Fruit fly (Drosophila melanogaster) whole organism, embryonic: Measurements from ENCODE around the gene Max.

ENCODE experiments used
- CG10209 ChIP-seq: fragments of 200-800 bp; sonication (Bioruptor generic); optimal IDR thresholded peaks from 3 replicates; lab custom pipeline; 2017; ENCODE audit warnings: missing biosample characterization, mild to moderate bottlenecking, missing genetic modification characterization, missing genetic modification reagents
- CG12299 ChIP-seq: fragments of 200-800 bp; sonication (Bioruptor generic); optimal IDR thresholded peaks from 2 replicates; lab custom pipeline; 2018; ENCODE audit warnings: missing biosample characterization, mild to moderate bottlenecking, missing genetic modification characterization
- CG12659 ChIP-seq: fragments of 200-800 bp; sonication (Bioruptor generic); optimal IDR thresholded peaks from 3 replicates; lab custom pipeline; 2017; ENCODE audit warnings: mild to moderate bottlenecking, missing biosample characterization, missing genetic modification reagents, missing genetic modification characterization
- CG16815 ChIP-seq: fragments of 200-800 bp; sonication (Bioruptor generic); optimal IDR thresholded peaks from 3 replicates; lab custom pipeline; 2017; ENCODE audit warnings: missing biosample characterization, mild to moderate bottlenecking, missing genetic modification characterization
- CG17829 ChIP-seq: fragments of 200-800 bp; optimal IDR thresholded peaks from 2 replicates; lab custom pipeline; 2019; ENCODE audit warnings: missing biosample characterization, mild to moderate bottlenecking, missing genetic modification characterization, moderate library complexity
- CG30431 ChIP-seq: fragments of 200-800 bp; sonication (Bioruptor generic); optimal IDR thresholded peaks from 2 replicates; lab custom pipeline; 2017; ENCODE audit warnings: missing biosample characterization, missing genetic modification characterization
- CG3407 ChIP-seq: fragments of 200-800 bp; sonication (Bioruptor generic); optimal IDR thresholded peaks from 2 replicates; lab custom pipeline; 2018; ENCODE audit warnings: missing biosample characterization, mild to moderate bottlenecking, missing genetic modification characterization
- CG3995 ChIP-seq: fragments of 200-800 bp; sonication (Bioruptor generic); optimal IDR thresholded peaks from 3 replicates; lab custom pipeline; 2016; ENCODE audit warnings: missing biosample characterization, missing genetic modification characterization
- CG4328 ChIP-seq: fragments of 200-800 bp; sonication (Bioruptor generic); optimal IDR thresholded peaks from 3 replicates; lab custom pipeline; 2017; ENCODE audit warnings: missing biosample characterization, missing genetic modification reagents, missing genetic modification characterization
- CG43689 ChIP-seq: fragments of 200-800 bp; sonication (Bioruptor generic); IDR thresholded peaks from 2 replicates; pipeline ENCODE4 v1.3.6; 2022; ENCODE audit warnings: missing biosample characterization, missing genetic modification characterization
- CG6765 ChIP-seq: fragments of 200-800 bp; sonication (Bioruptor generic); optimal IDR thresholded peaks from 3 replicates; lab custom pipeline; 2017; ENCODE audit warnings: missing biosample characterization, mild to moderate bottlenecking, missing genetic modification characterization
- CG7786 ChIP-seq: fragments of 200-800 bp; sonication (Bioruptor generic); optimal IDR thresholded peaks from 2 replicates; lab custom pipeline; 2016; ENCODE audit warnings: missing biosample characterization, missing genetic modification characterization
- CG7987 ChIP-seq: fragments of 200-800 bp; sonication (Bioruptor generic); optimal IDR thresholded peaks from 2 replicates; lab custom pipeline; 2018; ENCODE audit warnings: missing biosample characterization, mild to moderate bottlenecking, missing genetic modification characterization, moderate library complexity
- CG8290 ChIP-seq, 3 experiments: fragments of 200-800 bp; sonication (Bioruptor generic); optimal IDR thresholded peaks; 2 replicates each; lab custom pipeline; 2016 to 2019; ENCODE audit warnings: missing biosample characterization in 3 of 3, missing genetic modification characterization in 3 of 3, mild to moderate bottlenecking in 2 of 3, moderate library complexity in 1 of 3
- CG9876 ChIP-seq: fragments of 200-800 bp; sonication (Bioruptor generic); optimal IDR thresholded peaks from 2 replicates; lab custom pipeline; 2016; ENCODE audit warnings: missing biosample characterization, missing genetic modification characterization
- Dbx ChIP-seq: fragments of 200-800 bp; sonication (Bioruptor generic); IDR thresholded peaks from 3 replicates; pipeline ENCODE4 v1.3.6; 2022; ENCODE audit warnings: missing biosample characterization, missing genetic modification characterization
- Drgx ChIP-seq: fragments of 200-800 bp; sonication (Bioruptor generic); IDR thresholded peaks from 2 replicates; pipeline ENCODE4 v1.3.6; 2022; ENCODE audit warnings: missing biosample characterization, missing genetic modification characterization
- H15 ChIP-seq: fragments of 200-800 bp; sonication (Bioruptor generic); IDR thresholded peaks from 3 replicates; pipeline ENCODE4 v1.3.6; 2022; ENCODE audit warnings: missing biosample characterization, missing genetic modification characterization
- Hr51 ChIP-seq, 2 experiments: fragments of 200-800 bp; sonication (Bioruptor generic); optimal IDR thresholded peaks; 2 replicates in 1 of 2; 3 replicates in 1 of 2; lab custom pipeline; 2016 to 2018; ENCODE audit warnings: missing biosample characterization in 2 of 2, missing genetic modification characterization in 2 of 2, mild to moderate bottlenecking in 1 of 2, moderate library complexity in 1 of 2
- MESR4 ChIP-seq: fragments of 200-800 bp; sonication (Bioruptor generic); optimal IDR thresholded peaks from 2 replicates; lab custom pipeline; 2018; ENCODE audit warnings: missing biosample characterization, mild to moderate bottlenecking, missing genetic modification characterization, moderate library complexity
- NFAT ChIP-seq: fragments of 200-800 bp; sonication (Bioruptor generic); IDR thresholded peaks from 2 replicates; pipeline ENCODE4 v1.3.6; 2022; ENCODE audit warnings: missing biosample characterization, missing genetic modification characterization
- Nf-YB ChIP-seq: fragments of 200-800 bp; sonication (Bioruptor generic); optimal IDR thresholded peaks from 3 replicates; lab custom pipeline; 2019; ENCODE audit warnings: missing biosample characterization, mild to moderate bottlenecking, missing genetic modification characterization, moderate library complexity
- Oaz ChIP-seq: fragments of 200-800 bp; sonication (Bioruptor generic); IDR thresholded peaks from 2 replicates; pipeline ENCODE4 v1.3.6; 2022; ENCODE audit warnings: missing biosample characterization, missing genetic modification characterization
- Oli ChIP-seq: fragments of 200-800 bp; sonication (Bioruptor generic); optimal IDR thresholded peaks from 2 replicates; lab custom pipeline; 2018; ENCODE audit warnings: missing biosample characterization, mild to moderate bottlenecking, missing genetic modification characterization, moderate library complexity
- PHDP ChIP-seq: fragments of 200-800 bp; sonication (Bioruptor generic); optimal IDR thresholded peaks from 3 replicates; lab custom pipeline; 2018; ENCODE audit warnings: missing biosample characterization, mild to moderate bottlenecking, missing genetic modification characterization, moderate library complexity
- Tbp ChIP-seq: fragments of >200 bp; optimal IDR thresholded peaks from 2 replicates; lab custom pipeline; 2018; ENCODE audit warnings: missing biosample characterization, missing genetic modification characterization
- caup ChIP-seq: fragments of 200-800 bp; sonication (Bioruptor generic); optimal IDR thresholded peaks from 3 replicates; lab custom pipeline; 2017; ENCODE audit warnings: missing biosample characterization, mild to moderate bottlenecking, missing genetic modification characterization, moderate library complexity; ENCODE audit not compliant: severe bottlenecking
- disco-r ChIP-seq: fragments of 200-800 bp; sonication (Bioruptor generic); optimal IDR thresholded peaks from 2 replicates; lab custom pipeline; 2016; ENCODE audit warnings: missing biosample characterization, missing genetic modification characterization
- emc ChIP-seq: fragments of 200-800 bp; sonication (Bioruptor generic); optimal IDR thresholded peaks from 2 replicates; lab custom pipeline; 2016; ENCODE audit warnings: missing biosample characterization, missing genetic modification characterization
- eve ChIP-seq, 2 experiments: fragments of >200 bp; optimal IDR thresholded peaks; 2 replicates each; lab custom pipeline; 2017; ENCODE audit warnings: missing biosample characterization in 2 of 2, missing genetic modification characterization in 2 of 2
- exex ChIP-seq: fragments of 200-800 bp; sonication (Bioruptor generic); optimal IDR thresholded peaks from 4 replicates; lab custom pipeline; 2018; ENCODE audit warnings: missing biosample characterization, mild to moderate bottlenecking, missing genetic modification characterization, moderate library complexity
- fd96Cb ChIP-seq: fragments of 200-800 bp; sonication (Bioruptor generic); optimal IDR thresholded peaks from 2 replicates; lab custom pipeline; 2018; ENCODE audit warnings: missing biosample characterization, mild to moderate bottlenecking, missing genetic modification characterization, moderate library complexity
- ftz-f1 ChIP-seq: fragments of 200-800 bp; sonication (Bioruptor generic); optimal IDR thresholded peaks from 2 replicates; lab custom pipeline; 2016; ENCODE audit warnings: missing biosample characterization, missing genetic modification characterization
- h ChIP-seq: fragments of >200 bp; optimal IDR thresholded peaks from 2 replicates; lab custom pipeline; 2017
- her ChIP-seq: fragments of 200-800 bp; sonication (Bioruptor generic); optimal IDR thresholded peaks from 2 replicates; lab custom pipeline; 2016; ENCODE audit warnings: missing biosample characterization, missing genetic modification characterization
- hth ChIP-seq: fragments of >200 bp; optimal IDR thresholded peaks from 2 replicates; lab custom pipeline; 2017; ENCODE audit warnings: inconsistent platforms
- inv ChIP-seq: fragments of 200-800 bp; sonication (Bioruptor generic); IDR thresholded peaks from 2 replicates; pipeline ENCODE4 v1.3.6; 2022; ENCODE audit warnings: missing biosample characterization, missing genetic modification characterization; ENCODE audit not compliant: partially characterized antibody
- kah ChIP-seq: fragments of 200-800 bp; sonication (Bioruptor generic); optimal IDR thresholded peaks from 2 replicates; lab custom pipeline; 2018; ENCODE audit warnings: missing biosample characterization, mild to moderate bottlenecking, missing genetic modification characterization
- lbe ChIP-seq: fragments of 200-800 bp; sonication (Bioruptor generic); optimal IDR thresholded peaks from 2 replicates; lab custom pipeline; 2016; ENCODE audit warnings: missing biosample characterization, mild to moderate bottlenecking, missing genetic modification characterization
- luna ChIP-seq: fragments of 200-800 bp; sonication (Bioruptor generic); optimal IDR thresholded peaks from 2 replicates; lab custom pipeline; 2016; ENCODE audit warnings: missing biosample characterization, missing genetic modification characterization
- onecut ChIP-seq: fragments of 200-800 bp; sonication (Bioruptor generic); IDR thresholded peaks from 2 replicates; pipeline ENCODE4 v1.3.6; 2022; ENCODE audit warnings: missing biosample characterization, missing genetic modification characterization
- p53 ChIP-seq: fragments of 200-800 bp; sonication (Bioruptor generic); optimal IDR thresholded peaks from 2 replicates; lab custom pipeline; 2016; ENCODE audit warnings: missing biosample characterization, missing genetic modification characterization
- ranshi ChIP-seq: fragments of 200-800 bp; sonication (Bioruptor generic); IDR thresholded peaks from 2 replicates; pipeline ENCODE4 v1.3.6; 2022; ENCODE audit warnings: missing biosample characterization, missing genetic modification characterization
- salm ChIP-seq: fragments of 200-800 bp; sonication (Bioruptor generic); optimal IDR thresholded peaks from 2 replicates; lab custom pipeline; 2018; ENCODE audit warnings: missing biosample characterization, mild to moderate bottlenecking, missing genetic modification characterization
- tin ChIP-seq: fragments of 200-800 bp; sonication (Bioruptor generic); optimal IDR thresholded peaks from 3 replicates; lab custom pipeline; 2016; ENCODE audit warnings: missing biosample characterization, missing genetic modification characterization
- tio ChIP-seq: fragments of 200-800 bp; sonication (Bioruptor generic); optimal IDR thresholded peaks from 2 replicates; lab custom pipeline; 2017; ENCODE audit warnings: missing biosample characterization, missing genetic modification characterization, inconsistent platforms
- ttk ChIP-seq: fragments of 200-800 bp; sonication (Bioruptor generic); IDR thresholded peaks from 2 replicates; pipeline ENCODE4 v2.1.2; 2022; ENCODE audit warnings: missing biosample characterization, missing genetic modification characterization
- twi ChIP-seq: fragments of 200-800 bp; optimal IDR thresholded peaks from 2 replicates; lab custom pipeline; 2019; ENCODE audit warnings: missing biosample characterization, mild to moderate bottlenecking, missing genetic modification characterization, moderate library complexity
- zen ChIP-seq: fragments of 200-800 bp; sonication (Bioruptor generic); optimal IDR thresholded peaks from 3 replicates; lab custom pipeline; 2018; ENCODE audit warnings: missing biosample characterization, mild to moderate bottlenecking, missing genetic modification characterization, moderate library complexity

The Max gene

dm6 chr3L:19292440-19293175, 28.6 kb upstream of the Max start, which contains the start of gene Gbs-76A (continued):
- TF ChIP-seq tin (GFP tag; lab: Kevin White, UChicago) (peak; percentile 42), CG17829 (peak; percentile 82), CG43689 (GFP tag; lab: Robert Waterston, UW) (no peak), CG7987 (GFP tag; lab: Kevin White, UChicago) (peak; percentile 24), salm (tag; lab: Kevin White, UChicago) (peak; percentile 81), fd96Cb (tag; lab: Kevin White, UChicago) (peak; percentile 76), CG3995 (GFP tag; lab: Kevin White, UChicago) (no peak), PHDP (peak; percentile 93), caup (GFP tag; lab: Kevin White, UChicago) (peak; percentile 73), CG7786 (no peak), disco-r (GFP tag; lab: Kevin White, UChicago) (no peak), lbe (GFP tag; lab: Kevin White, UChicago) (peak; percentile 73), h (no peak), Tbp (GFP tag; lab: Kevin White, UChicago) (no peak), Oaz (peak; percentile 42; the same call in 1 of the 2 replicates), CG10209 (GFP tag; lab: Kevin White, UChicago) (peak; percentile 84), CG9876 (GFP tag; lab: Kevin White, UChicago) (no peak), CG4328 (GFP tag; lab: Kevin White, UChicago) (peak; percentile 85), CG30431 (GFP tag; lab: Kevin White, UChicago) (peak; percentile 45), H15 (GFP tag; lab: Robert Waterston, UW) (peak; percentile 54; the same call in 2 of the 3 replicates), eve (GFP tag; optimal IDR thresholded peaks at IDR 0.05; lab: Kevin White, UChicago) (peak in 1 of 2 experiments; percentile 81), ftz-f1 (GFP tag; lab: Kevin White, UChicago) (no peak), CG12659 (GFP tag; lab: Kevin White, UChicago) (peak; percentile 87), CG8290 (GFP tag; optimal IDR thresholded peaks at IDR 0.05; lab: Kevin White, UChicago) (no peak), CG8290 (tag; optimal IDR thresholded peaks at IDR 0.05; lab: Kevin White, UChicago) (peak in 1 of 2 experiments; percentile 13), Dbx (GFP tag; lab: Robert Waterston, UW) (peak; percentile 69; the same call in 2 of the 3 replicates), her (GFP tag; lab: Kevin White, UChicago) (no peak), CG6765 (peak; percentile 85), Hr51 (GFP tag; optimal IDR thresholded peaks at IDR 0.05; lab: Kevin White, UChicago) (peak; percentile 21 to 91), ttk (GFP tag; lab: Robert Waterston, UW) (peak; percentile 27; the same call in 1 of the 2 replicates), emc (GFP tag; lab: Kevin White, UChicago) (no peak), tio (GFP tag; lab: Kevin White, UChicago) (peak; percentile 32), ranshi (GFP tag; lab: Robert Waterston, UW) (peak; percentile 27; the same call in 1 of the 2 replicates), Drgx (GFP tag; lab: Robert Waterston, UW) (peak; percentile 91), exex (tag; lab: Kevin White, UChicago) (peak; percentile 77), kah (GFP tag; lab: Kevin White, UChicago) (peak; percentile 74), twi (peak; percentile 67), CG12299 (peak; percentile 74), luna (no peak), p53 (GFP tag; lab: Kevin White, UChicago) (no peak), hth (lab: Kevin White, UChicago) (no peak), CG3407 (peak; percentile 56), NFAT (GFP tag; lab: Robert Waterston, UW) (0 out of 2 replicates have a peak, but pooled peaks have one; percentile 6), MESR4 (GFP tag; lab: Kevin White, UChicago) (no peak), Oli (tag; lab: Kevin White, UChicago) (peak; percentile 84), CG16815 (GFP tag; lab: Kevin White, UChicago) (peak; percentile 60), Nf-YB (GFP tag; lab: Kevin White, UChicago) (peak; percentile 75), zen (tag; lab: Kevin White, UChicago) (peak; percentile 73), inv (GFP tag; lab: Robert Waterston, UW) (peak; percentile 59), onecut (GFP tag; lab: Robert Waterston, UW) (peak; percentile 63; the same call in 1 of the 2 replicates)
